Fruit fly (Drosophila melanogaster) whole organism, embryonic: ENCODE data around the gene Gr64b.
A peak's percentile ranks its signal among the peaks of the same experiment; 100 is the strongest.

Experiments
- Asciz ChIP-seq: fragments of 200-800 bp; sonication (Bioruptor generic); optimal IDR thresholded peaks from 2 replicates; lab custom pipeline; 2017; ENCODE audit warnings: missing biosample characterization, mild to moderate bottlenecking, missing genetic modification characterization, missing genetic modification reagents
- CG10366 ChIP-seq: fragments of 200-800 bp; sonication (Bioruptor generic); IDR thresholded peaks from 2 replicates; pipeline ENCODE4 v1.3.6; 2022; ENCODE audit warnings: missing biosample characterization, missing genetic modification characterization
- CG10462 ChIP-seq: fragments of 200-800 bp; sonication (Bioruptor generic); optimal IDR thresholded peaks from 2 replicates; lab custom pipeline; 2016; ENCODE audit warnings: missing biosample characterization, missing genetic modification characterization
- CG10565 ChIP-seq: fragments of 200-800 bp; sonication (Bioruptor generic); optimal IDR thresholded peaks from 3 replicates; lab custom pipeline; 2016; ENCODE audit warnings: missing biosample characterization, mild to moderate bottlenecking, missing genetic modification characterization
- CG10959 ChIP-seq: fragments of 200-800 bp; sonication (Bioruptor generic); IDR thresholded peaks from 2 replicates; pipeline ENCODE4 v1.3.6; 2022; ENCODE audit warnings: missing biosample characterization, missing genetic modification characterization
- CG12299 ChIP-seq: fragments of 200-800 bp; sonication (Bioruptor generic); optimal IDR thresholded peaks from 2 replicates; lab custom pipeline; 2018; ENCODE audit warnings: missing biosample characterization, mild to moderate bottlenecking, missing genetic modification characterization
- CG1233 ChIP-seq: fragments of 200-800 bp; sonication (Bioruptor generic); optimal IDR thresholded peaks from 4 replicates; lab custom pipeline; 2018; ENCODE audit warnings: missing biosample characterization, mild to moderate bottlenecking, missing genetic modification characterization
- CG13296 ChIP-seq: fragments of 200-800 bp; sonication (Bioruptor generic); optimal IDR thresholded peaks from 3 replicates; lab custom pipeline; 2018; ENCODE audit warnings: missing biosample characterization, mild to moderate bottlenecking, missing genetic modification characterization
- CG13624 ChIP-seq: fragments of 200-800 bp; sonication (Bioruptor generic); optimal IDR thresholded peaks from 2 replicates; lab custom pipeline; 2016; ENCODE audit warnings: missing biosample characterization, missing genetic modification characterization
- CG14441 ChIP-seq: fragments of 200-800 bp; sonication (Bioruptor generic); IDR thresholded peaks from 2 replicates; pipeline ENCODE4 v1.3.6; 2022; ENCODE audit warnings: missing biosample characterization, missing genetic modification characterization
- CG15514 ChIP-seq: fragments of 200-800 bp; sonication (Bioruptor generic); optimal IDR thresholded peaks from 3 replicates; lab custom pipeline; 2017; ENCODE audit warnings: missing biosample characterization, missing genetic modification characterization, mild to moderate bottlenecking, moderate library complexity, missing genetic modification reagents
- CG16813 ChIP-seq: fragments of 200-800 bp; sonication (Bioruptor generic); IDR thresholded peaks from 3 replicates; pipeline ENCODE4 v1.3.6; 2022; ENCODE audit warnings: missing biosample characterization, missing genetic modification characterization; ENCODE audit not compliant: partially characterized antibody
- CG17328 ChIP-seq: fragments of 200-800 bp; sonication (Bioruptor generic); IDR thresholded peaks from 2 replicates; pipeline ENCODE4 v1.3.6; 2022; ENCODE audit warnings: missing biosample characterization, missing genetic modification characterization
- CG2120 ChIP-seq: fragments of 200-800 bp; sonication (Bioruptor generic); optimal IDR thresholded peaks from 3 replicates; lab custom pipeline; 2016; ENCODE audit warnings: missing biosample characterization, missing genetic modification characterization
- CG2199 ChIP-seq: fragments of 200-800 bp; sonication (Bioruptor generic); IDR thresholded peaks from 3 replicates; pipeline ENCODE4 v1.3.6; 2022; ENCODE audit warnings: missing biosample characterization, missing genetic modification characterization
- CG32767 ChIP-seq: fragments of 200-800 bp; sonication (Bioruptor generic); IDR thresholded peaks from 2 replicates; pipeline ENCODE4 v1.3.6; 2022; ENCODE audit warnings: missing biosample characterization, missing genetic modification characterization
- CG3281 ChIP-seq: fragments of 200-800 bp; sonication (Bioruptor generic); optimal IDR thresholded peaks from 3 replicates; lab custom pipeline; 2017; ENCODE audit warnings: missing biosample characterization, mild to moderate bottlenecking, missing genetic modification characterization
- CG34376 ChIP-seq: fragments of 200-800 bp; sonication (Bioruptor generic); optimal IDR thresholded peaks from 2 replicates; lab custom pipeline; 2018; ENCODE audit warnings: missing biosample characterization, mild to moderate bottlenecking, missing genetic modification characterization
- CG3726 ChIP-seq: fragments of 200-800 bp; sonication (Bioruptor generic); IDR thresholded peaks from 3 replicates; pipeline ENCODE4, ENCODE4 v1.3.6; 2022; ENCODE audit warnings: missing biosample characterization, missing genetic modification characterization
- CG3995 ChIP-seq: fragments of 200-800 bp; sonication (Bioruptor generic); optimal IDR thresholded peaks from 3 replicates; lab custom pipeline; 2016; ENCODE audit warnings: missing biosample characterization, missing genetic modification characterization
- CG4282 ChIP-seq: fragments of 200-800 bp; sonication (Bioruptor generic); optimal IDR thresholded peaks from 2 replicates; lab custom pipeline; 2016; ENCODE audit warnings: missing biosample characterization, missing genetic modification characterization
- CG4707 ChIP-seq: fragments of 200-800 bp; sonication (Bioruptor generic); optimal IDR thresholded peaks from 2 replicates; lab custom pipeline; 2018; ENCODE audit warnings: missing biosample characterization, mild to moderate bottlenecking, missing genetic modification characterization, moderate library complexity
- CG7745 ChIP-seq: fragments of 200-800 bp; sonication (Bioruptor generic); optimal IDR thresholded peaks from 2 replicates; lab custom pipeline; 2018; ENCODE audit warnings: missing biosample characterization, mild to moderate bottlenecking, missing genetic modification characterization, moderate library complexity
- CG7839 ChIP-seq: fragments of 200-800 bp; sonication (Bioruptor generic); optimal IDR thresholded peaks from 3 replicates; lab custom pipeline; 2018; ENCODE audit warnings: missing biosample characterization, mild to moderate bottlenecking, missing genetic modification characterization, moderate library complexity
- CG8388 ChIP-seq: fragments of 200-800 bp; sonication (Bioruptor generic); optimal IDR thresholded peaks from 2 replicates; lab custom pipeline; 2019; ENCODE audit warnings: missing biosample characterization, mild to moderate bottlenecking, missing genetic modification characterization, moderate library complexity
- CG8924 ChIP-seq: fragments of 200-800 bp; optimal IDR thresholded peaks from 3 replicates; lab custom pipeline; 2019; ENCODE audit warnings: missing biosample characterization, mild to moderate bottlenecking, missing genetic modification characterization, moderate library complexity
- CG9215 ChIP-seq: fragments of 200-800 bp; sonication (Bioruptor generic); IDR thresholded peaks from 2 replicates; pipeline ENCODE4 v1.3.6; 2022; ENCODE audit warnings: missing biosample characterization, missing genetic modification characterization
- CrebB ChIP-seq: fragments of 200-800 bp; sonication (Bioruptor generic); optimal IDR thresholded peaks from 3 replicates; lab custom pipeline; 2018; ENCODE audit warnings: missing biosample characterization, mild to moderate bottlenecking, missing genetic modification characterization
- E2f1 ChIP-seq: fragments of 200-800 bp; sonication (Bioruptor generic); IDR thresholded peaks from 2 replicates; pipeline ENCODE4 v1.3.6; 2022; ENCODE audit warnings: missing biosample characterization, missing genetic modification characterization
- Elba2 ChIP-seq: fragments of 200-800 bp; sonication (Bioruptor generic); optimal IDR thresholded peaks from 3 replicates; lab custom pipeline; 2016; ENCODE audit warnings: missing biosample characterization, missing genetic modification characterization
- Ets97D ChIP-seq: fragments of 200-800 bp; sonication (Bioruptor generic); optimal IDR thresholded peaks from 3 replicates; lab custom pipeline; 2016; ENCODE audit warnings: missing biosample characterization, missing genetic modification characterization
- Gsc ChIP-seq: fragments of 200-800 bp; sonication (Bioruptor generic); IDR thresholded peaks from 2 replicates; pipeline ENCODE4 v1.3.6; 2022; ENCODE audit warnings: missing biosample characterization, missing genetic modification characterization
- Hr3 ChIP-seq: fragments of 200-800 bp; sonication (Bioruptor generic); optimal IDR thresholded peaks from 3 replicates; lab custom pipeline; 2016; ENCODE audit warnings: missing biosample characterization, missing genetic modification characterization
- Hr51 ChIP-seq, 2 experiments: fragments of 200-800 bp; sonication (Bioruptor generic); optimal IDR thresholded peaks; 2 replicates in 1 of 2; 3 replicates in 1 of 2; lab custom pipeline; 2016 to 2018; ENCODE audit warnings: missing biosample characterization in 2 of 2, missing genetic modification characterization in 2 of 2, mild to moderate bottlenecking in 1 of 2, moderate library complexity in 1 of 2
- Lim3 ChIP-seq: fragments of 200-800 bp; sonication (Bioruptor generic); IDR thresholded peaks from 2 replicates; pipeline ENCODE4 v1.3.6; 2022; ENCODE audit warnings: missing biosample characterization, missing genetic modification characterization
- Nf-YA ChIP-seq: fragments of 200-800 bp; sonication (Bioruptor generic); IDR thresholded peaks from 2 replicates; pipeline ENCODE4 v1.3.6; 2022; ENCODE audit warnings: missing biosample characterization, missing genetic modification characterization
- Nf-YC ChIP-seq: fragments of 200-800 bp; optimal IDR thresholded peaks from 3 replicates; lab custom pipeline; 2019; ENCODE audit warnings: missing biosample characterization, mild to moderate bottlenecking, missing genetic modification characterization, moderate library complexity
- Optix ChIP-seq: fragments of 200-800 bp; sonication (Bioruptor generic); IDR thresholded peaks from 3 replicates; pipeline ENCODE4 v1.3.6; 2022; ENCODE audit warnings: missing biosample characterization, missing genetic modification characterization
- Sin3A ChIP-seq: fragments of >200 bp; optimal IDR thresholded peaks from 2 replicates; lab custom pipeline; 2018
- ato ChIP-seq: fragments of 200-800 bp; sonication (Bioruptor generic); IDR thresholded peaks from 2 replicates; pipeline ENCODE4 v1.3.6; 2022; ENCODE audit warnings: missing biosample characterization, missing genetic modification characterization; ENCODE audit not compliant: partially characterized antibody
- crol ChIP-seq: fragments of 200-800 bp; sonication (Bioruptor generic); IDR thresholded peaks from 2 replicates; pipeline ENCODE4 v1.3.6; 2022; ENCODE audit warnings: missing biosample characterization, missing genetic modification characterization
- dpn ChIP-seq, 2 experiments: fragments of 200-800 bp; sonication (Bioruptor generic); optimal IDR thresholded peaks; 3 replicates each; lab custom pipeline; 2016; ENCODE audit warnings: missing biosample characterization in 2 of 2, missing genetic modification characterization in 2 of 2
- emc ChIP-seq: fragments of 200-800 bp; sonication (Bioruptor generic); optimal IDR thresholded peaks from 2 replicates; lab custom pipeline; 2016; ENCODE audit warnings: missing biosample characterization, missing genetic modification characterization
- gce ChIP-seq: fragments of 200-800 bp; sonication (Bioruptor generic); IDR thresholded peaks from 3 replicates; pipeline ENCODE4 v1.3.6; 2022; ENCODE audit warnings: missing biosample characterization, missing genetic modification characterization
- hb ChIP-seq: fragments of 200-800 bp; sonication (Bioruptor generic); IDR thresholded peaks from 3 replicates; pipeline ENCODE4 v1.3.6; 2022; ENCODE audit warnings: missing biosample characterization, missing genetic modification characterization; ENCODE audit not compliant: partially characterized antibody
- tap ChIP-seq: fragments of 200-800 bp; optimal IDR thresholded peaks from 3 replicates; lab custom pipeline; 2019; ENCODE audit warnings: missing biosample characterization, mild to moderate bottlenecking, missing genetic modification characterization, moderate library complexity
- unc-4 ChIP-seq: fragments of 200-800 bp; sonication (Bioruptor generic); IDR thresholded peaks from 2 replicates; pipeline ENCODE4 v1.3.6; 2022; ENCODE audit warnings: missing biosample characterization, missing genetic modification characterization; ENCODE audit not compliant: partially characterized antibody
- unpg ChIP-seq: fragments of 200-800 bp; sonication (Bioruptor generic); optimal IDR thresholded peaks from 3 replicates; lab custom pipeline; 2018; ENCODE audit warnings: missing biosample characterization, mild to moderate bottlenecking, missing genetic modification characterization, moderate library complexity
- yki ChIP-seq: fragments of >200 bp; optimal IDR thresholded peaks from 3 replicates; lab custom pipeline; 2018
- zf30C ChIP-seq: fragments of 200-800 bp; sonication (Bioruptor generic); optimal IDR thresholded peaks from 3 replicates; lab custom pipeline; 2018; ENCODE audit warnings: missing biosample characterization, mild to moderate bottlenecking, missing genetic modification characterization

Gr64b gene

DNA sequence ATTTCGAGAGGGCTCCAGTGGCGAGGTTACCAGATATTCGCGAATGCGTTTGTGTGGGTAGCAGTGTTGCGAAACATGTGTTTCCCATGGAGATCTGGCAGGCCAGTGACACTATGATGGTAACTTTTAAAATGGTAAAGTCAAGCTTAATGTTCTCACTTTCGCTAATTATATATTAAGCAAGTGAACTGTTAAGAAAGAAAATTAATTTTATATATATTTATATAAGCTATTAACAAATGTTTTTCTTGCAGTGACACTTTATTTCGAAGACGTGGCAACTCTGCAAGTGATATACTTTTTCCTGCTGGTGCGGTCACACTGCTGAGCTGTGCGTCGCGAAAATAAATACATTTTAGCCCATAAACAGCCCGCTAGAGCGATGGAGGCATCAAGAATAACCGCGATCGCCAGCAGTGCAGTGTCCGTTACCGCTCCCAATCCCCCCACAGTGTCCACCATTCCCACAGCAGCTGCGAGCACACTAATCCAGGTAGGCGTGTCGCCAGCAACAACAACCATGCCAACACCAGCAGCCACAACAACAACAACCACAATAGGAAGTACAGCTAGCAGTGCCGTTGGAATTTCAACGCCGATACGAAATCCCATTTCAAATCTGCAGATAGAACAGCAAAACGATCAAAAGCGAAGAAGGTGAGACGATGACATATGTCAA, 12.0 kb downstream of the Gr64b start, which contains the start of the genes CG11593 and Rcd5 (continued):
- TF ChIP-seq Lim3 (GFP tag; lab: Robert Waterston, UW): 0 out of 2 replicates have a peak, but pooled peaks have one; percentile 14
- no peak for TF ChIP-seq Nf-YC (tag; lab: Kevin White, UChicago)
- TF ChIP-seq hb (GFP tag; lab: Robert Waterston, UW): no peak
- peak; percentile 45; the same call in 1 of the 2 replicates for TF ChIP-seq CG17328 (GFP tag; lab: Robert Waterston, UW)
- no peak for TF ChIP-seq CG10462 (GFP tag; lab: Kevin White, UChicago)
- 0 out of 3 replicates have a peak, but pooled peaks have one; percentile 56 for TF ChIP-seq CG2199
- TF ChIP-seq CG3995: peak; percentile 64
- TF ChIP-seq CG9215 (GFP tag; lab: Robert Waterston, UW): peak; percentile 86
- TF ChIP-seq CG34376 (GFP tag; lab: Kevin White, UChicago): peak; percentile 8
- peak; percentile 61 for TF ChIP-seq Sin3A (lab: Kevin White, UChicago)
- peak; percentile 76 for TF ChIP-seq Optix (GFP tag; lab: Robert Waterston, UW)
- peak; percentile 32 to 79 for TF ChIP-seq dpn (GFP tag; optimal IDR thresholded peaks at IDR 0.05; lab: Kevin White, UChicago)
- peak; percentile 41; the same call in 1 of the 2 replicates for TF ChIP-seq Nf-YA
- TF ChIP-seq CG4707 (GFP tag; lab: Kevin White, UChicago): no peak
- no peak for TF ChIP-seq CG10565 (GFP tag; lab: Kevin White, UChicago)
- peak; percentile 83 for TF ChIP-seq Hr3 (GFP tag; lab: Kevin White, UChicago)
- TF ChIP-seq CG8388 (GFP tag; lab: Kevin White, UChicago): peak; percentile 55
- TF ChIP-seq CG4282 (GFP tag; lab: Kevin White, UChicago): no peak
- TF ChIP-seq Ets97D (GFP tag; lab: Kevin White, UChicago): peak; percentile 25
- peak; percentile 20; the same call in 1 of the 2 replicates for TF ChIP-seq crol (GFP tag; lab: Robert Waterston, UW)
- TF ChIP-seq unc-4 (GFP tag; lab: Robert Waterston, UW): no peak
- peak; percentile 41 for TF ChIP-seq Elba2
- peak; percentile 85 for TF ChIP-seq CG14441 (GFP tag; lab: Robert Waterston, UW)
- TF ChIP-seq zf30C (GFP tag; lab: Kevin White, UChicago): peak; percentile 10
- TF ChIP-seq Gsc (GFP tag; lab: Robert Waterston, UW): peak; percentile 50
- no peak for TF ChIP-seq CG7745
- TF ChIP-seq CG7839: no peak
- TF ChIP-seq CG12299 (tag; lab: Kevin White, UChicago): no peak
- no peak for TF ChIP-seq ato (GFP tag; lab: Robert Waterston, UW)
- TF ChIP-seq CG2120: no peak
- no peak for TF ChIP-seq Asciz
- TF ChIP-seq CG10959: no peak
- peak; percentile 55; the same call in 1 of the 3 replicates for TF ChIP-seq CG3726 (GFP tag; lab: Robert Waterston, UW)
- TF ChIP-seq Hr51 (GFP tag; optimal IDR thresholded peaks at IDR 0.05; lab: Kevin White, UChicago): peak in 1 of 2 experiments; percentile 39
- TF ChIP-seq CG32767: peak; percentile 80
- TF ChIP-seq CG8924 (tag; lab: Kevin White, UChicago): peak; percentile 61
- TF ChIP-seq CG15514 (GFP tag; lab: Kevin White, UChicago): peak; percentile 70
- no peak for TF ChIP-seq yki (lab: Kevin White, UChicago)
- no peak for TF ChIP-seq emc
- no peak for TF ChIP-seq gce (GFP tag; lab: Robert Waterston, UW)
- TF ChIP-seq CG10366: peak; percentile 82
- TF ChIP-seq unpg (GFP tag; lab: Kevin White, UChicago): no peak
- no peak for TF ChIP-seq CrebB (tag; lab: Kevin White, UChicago)
- TF ChIP-seq CG13624 (GFP tag; lab: Kevin White, UChicago): no peak
- TF ChIP-seq CG1233: peak; percentile 8
- no peak for TF ChIP-seq CG3281 (GFP tag; lab: Kevin White, UChicago)
- peak; percentile 49; the same call in 2 of the 3 replicates for TF ChIP-seq CG16813 (GFP tag; lab: Robert Waterston, UW)
- TF ChIP-seq tap: no peak
- TF ChIP-seq E2f1 (GFP tag; lab: Robert Waterston, UW): peak; percentile 83
- no peak for TF ChIP-seq CG13296 (GFP tag; lab: Kevin White, UChicago)
